Worm (Caenorhabditis elegans): ENCODE results near the gene pie-1.

ce11 chrIII:12424663-12425062 lies 2.0 kb upstream of the pie-1 start:
- TF ChIP-seq egl-18 (GFP tag; IDR thresholded peaks at IDR 0.05): no peak
- TF ChIP-seq lin-35 (GFP tag; optimal IDR thresholded peaks at IDR 0.05): no peak
- no peak for TF ChIP-seq zfh-2 (GFP tag; conservative IDR thresholded peaks at IDR 0.05)
- TF ChIP-seq somi-1 (GFP tag; optimal IDR thresholded peaks at IDR 0.05): no peak
- no peak for TF ChIP-seq tbp1 (GFP tag; optimal IDR thresholded peaks at IDR 0.05)
- TF ChIP-seq snpc-4 (GFP tag; optimal IDR thresholded peaks at IDR 0.05): no peak
- TF ChIP-seq snpc-4 (tag; optimal IDR thresholded peaks at IDR 0.05): no peak
- no peak for TF ChIP-seq bed-1 (GFP tag; IDR thresholded peaks at IDR 0.05)
- TF ChIP-seq nhr-90 (tag; optimal IDR thresholded peaks at IDR 0.05): no peak
- no peak for TF ChIP-seq ama-1 (optimal IDR thresholded peaks at IDR 0.05)
- TF ChIP-seq ama-1 (GFP tag; optimal IDR thresholded peaks at IDR 0.05): peak in 1 of 2 experiments; percentile 5
- no peak for TF ChIP-seq gei-17 (GFP tag; optimal IDR thresholded peaks at IDR 0.05)
- no peak for TF ChIP-seq efl-1 (GFP tag; optimal IDR thresholded peaks at IDR 0.05)
- no peak for TF ChIP-seq ceh-100 (GFP tag; IDR thresholded peaks at IDR 0.05)
